Worm (Caenorhabditis elegans) whole organism, early embryonic: ENCODE data around the gene F45D3.1.

ENCODE experiments used
- ceh-13 ChIP-seq: fragments of 200-800 bp; sonication (Bioruptor generic); optimal IDR thresholded peaks from 2 replicates; lab custom pipeline; 2018; ENCODE audit warnings: mild to moderate bottlenecking, missing genetic modification characterization, missing compliant biosample characterization
- sea-1 ChIP-seq: fragments of 200-800 bp; sonication (Bioruptor generic); conservative IDR thresholded peaks from 2 replicates; pipeline ENCODE4 v1.3.6; 2022; ENCODE audit warnings: missing genetic modification characterization, missing compliant biosample characterization

DNA sequence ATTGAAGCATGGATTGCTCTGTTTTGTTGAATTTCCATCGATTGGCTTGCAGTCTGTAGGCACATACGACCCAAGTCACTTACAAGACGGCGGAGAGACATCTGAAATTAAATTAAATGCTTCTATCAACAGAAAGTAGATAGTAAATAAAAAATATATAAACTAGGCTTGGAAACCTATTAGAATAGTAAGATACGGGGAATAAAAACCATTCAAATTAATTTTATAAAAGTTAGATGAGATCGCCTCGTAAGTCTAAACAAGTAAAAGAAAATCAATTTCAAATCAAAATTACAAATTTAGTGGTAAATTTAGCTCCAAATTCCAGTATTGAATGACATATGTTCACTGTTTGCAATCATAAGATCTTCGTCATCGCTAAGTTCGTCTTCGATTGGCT, 32.3 kb upstream of the F45D3.1 start, which contains the start of gene mrps-11:
- TF ChIP-seq ceh-13 (GFP tag; lab: Kevin White, UChicago), result no peak
- no peak for TF ChIP-seq sea-1 (GFP tag; lab: Robert Waterston, UW)
